Worm (Caenorhabditis elegans): ENCODE measurements around the gene ins-19.

Gene ins-19

ce11 chrII:3076915-3077314 lies 49.3 kb downstream of the ins-19 start, which contains the start of gene Y25C1A.8:
Gene Y25C1A.8 (minus strand): TSS chrII:3076959.
- peak; percentile 82 for TF ChIP-seq fos-1 (tag; optimal IDR thresholded peaks at IDR 0.05)
- peak; percentile 59 for TF ChIP-seq ceh-82 (tag; optimal IDR thresholded peaks at IDR 0.05)
- TF ChIP-seq unc-62 (GFP tag; optimal IDR thresholded peaks at IDR 0.05), result peak; percentile 41
- TF ChIP-seq F13H6.1 (tag; optimal IDR thresholded peaks at IDR 0.05), result peak; percentile 90
- TF ChIP-seq nhr-21 (tag; optimal IDR thresholded peaks at IDR 0.05), result peak; percentile 83
- peak; percentile 93 for TF ChIP-seq mab-5 (tag; optimal IDR thresholded peaks at IDR 0.05)
- TF ChIP-seq aly-2 (tag; optimal IDR thresholded peaks at IDR 0.05), result no peak
- TF ChIP-seq sem-4 (tag; optimal IDR thresholded peaks at IDR 0.05), result peak; percentile 82
- TF ChIP-seq Y55F3AM.14 (GFP tag; optimal IDR thresholded peaks at IDR 0.05), result peak; percentile 58
- peak; percentile 90 for TF ChIP-seq nhr-25 (tag; optimal IDR thresholded peaks at IDR 0.05)
- TF ChIP-seq R02D3.7 (tag; optimal IDR thresholded peaks at IDR 0.05), result peak; percentile 59
- TF ChIP-seq C34F6.9 (tag; optimal IDR thresholded peaks at IDR 0.05), result peak; percentile 85
- TF ChIP-seq lin-11 (tag; optimal IDR thresholded peaks at IDR 0.05), result peak; percentile 80
- TF ChIP-seq lsy-2 (tag; optimal IDR thresholded peaks at IDR 0.05), result peak; percentile 100
- TF ChIP-seq nhr-23 (tag; optimal IDR thresholded peaks at IDR 0.05), result no peak
- no peak for TF ChIP-seq mbf-1 (tag; optimal IDR thresholded peaks at IDR 0.05)
- peak in 1 of 2 experiments; percentile 76 for TF ChIP-seq mdl-1 (tag; optimal IDR thresholded peaks at IDR 0.05)
- no peak for TF ChIP-seq blmp-1 (tag; optimal IDR thresholded peaks at IDR 0.05; ENCODE audit: insufficient read depth)
- TF ChIP-seq ZK546.5 (tag; optimal IDR thresholded peaks at IDR 0.05), result peak; percentile 56
- no peak for TF ChIP-seq skn-1 (tag; optimal IDR thresholded peaks at IDR 0.05)
- peak; percentile 90 for TF ChIP-seq sma-3 (GFP tag; optimal IDR thresholded peaks at IDR 0.05)
- TF ChIP-seq alr-1 (tag; optimal IDR thresholded peaks at IDR 0.05), result no peak
- no peak for TF ChIP-seq elt-3 (tag; optimal IDR thresholded peaks at IDR 0.05)
- TF ChIP-seq nhr-6 (tag; optimal IDR thresholded peaks at IDR 0.05), result peak; percentile 71
- TF ChIP-seq crh-2 (tag; optimal IDR thresholded peaks at IDR 0.05), result peak; percentile 100
- peak; percentile 88 for TF ChIP-seq lin-13 (GFP tag; optimal IDR thresholded peaks at IDR 0.05)
- TF ChIP-seq ztf-4 (tag; optimal IDR thresholded peaks at IDR 0.05), result peak; percentile 73
- TF ChIP-seq zag-1 (tag; optimal IDR thresholded peaks at IDR 0.05), result peak; percentile 41
- no peak for TF ChIP-seq elt-1 (tag; optimal IDR thresholded peaks at IDR 0.05)
- peak; percentile 48 for TF ChIP-seq nhr-10 (tag; optimal IDR thresholded peaks at IDR 0.05)
- TF ChIP-seq gmeb-1 (tag; optimal IDR thresholded peaks at IDR 0.05), result peak; percentile 90
- no peak for TF ChIP-seq lin-39 (tag; optimal IDR thresholded peaks at IDR 0.05)
- peak; percentile 72 for TF ChIP-seq nhr-129 (tag; optimal IDR thresholded peaks at IDR 0.05)
- peak; percentile 49 for TF ChIP-seq dmd-4 (tag; optimal IDR thresholded peaks at IDR 0.05)
- TF ChIP-seq unc-55 (GFP tag; optimal IDR thresholded peaks at IDR 0.05), result peak; percentile 97
- no peak for TF ChIP-seq nhr-12 (tag; optimal IDR thresholded peaks at IDR 0.05)
- TF ChIP-seq nhr-237 (tag; optimal IDR thresholded peaks at IDR 0.05), result peak; percentile 18
- TF ChIP-seq snpc-4 (tag; optimal IDR thresholded peaks at IDR 0.05), result peak; percentile 58
- TF ChIP-seq ceh-16 (tag; optimal IDR thresholded peaks at IDR 0.05), result peak; percentile 50
- peak; percentile 80 for TF ChIP-seq egl-27 (tag; optimal IDR thresholded peaks at IDR 0.05)
- TF ChIP-seq sma-9 (GFP tag; optimal IDR thresholded peaks at IDR 0.05), result no peak
- no peak for TF ChIP-seq sma-9 (tag; optimal IDR thresholded peaks at IDR 0.05)
- TF ChIP-seq ama-1 (optimal IDR thresholded peaks at IDR 0.05), result peak; percentile 59

Data from whole organism, L2 larva.